Worm (Caenorhabditis elegans) whole organism, L2 larva: ENCODE results near the gene cki-1.

Experiments
- R02D3.7 ChIP-seq: fragments of 150-350 bp; optimal IDR thresholded peaks from 2 replicates; lab custom pipeline; 2014; ENCODE audit warnings: missing biosample characterization, missing genetic modification characterization
- Y55F3AM.14 ChIP-seq: fragments of 200-800 bp; sonication (Bioruptor generic); optimal IDR thresholded peaks from 2 replicates; lab custom pipeline; 2018; ENCODE audit warnings: mild to moderate bottlenecking, missing genetic modification characterization, missing compliant biosample characterization
- alr-1 ChIP-seq: fragments of 150-350 bp; optimal IDR thresholded peaks from 2 replicates; lab custom pipeline; 2014; ENCODE audit warnings: missing biosample characterization, missing genetic modification characterization
- aly-2 ChIP-seq: fragments of 150-350 bp; optimal IDR thresholded peaks from 2 replicates; lab custom pipeline; 2014; ENCODE audit warnings: missing biosample characterization, missing genetic modification characterization
- ama-1 ChIP-seq: fragments of 150-350 bp; optimal IDR thresholded peaks from 2 replicates; lab custom pipeline; 2018; ENCODE audit warnings: inconsistent platforms
- blmp-1 ChIP-seq: sonication (generic microtip); optimal IDR thresholded peaks from 2 replicates; lab custom pipeline; 2017; ENCODE audit warnings: missing genetic modification characterization, mild to moderate bottlenecking, missing compliant biosample characterization, antibody characterized with exemption, moderate library complexity; ENCODE audit not compliant: insufficient read depth
- egl-27 ChIP-seq: sonication (generic microtip); optimal IDR thresholded peaks from 3 replicates; lab custom pipeline; 2017; ENCODE audit warnings: missing biosample characterization, missing genetic modification reagents, missing genetic modification characterization
- elt-1 ChIP-seq: fragments of 150-350 bp; optimal IDR thresholded peaks from 2 replicates; lab custom pipeline; 2014; ENCODE audit warnings: missing biosample characterization, missing genetic modification characterization
- elt-3 ChIP-seq: sonication (generic microtip); optimal IDR thresholded peaks from 2 replicates; lab custom pipeline; 2017; ENCODE audit warnings: missing biosample characterization, missing genetic modification characterization
- fos-1 ChIP-seq: fragments of 150-350 bp; optimal IDR thresholded peaks from 2 replicates; lab custom pipeline; 2014; ENCODE audit warnings: missing biosample characterization, missing genetic modification characterization
- gmeb-1 ChIP-seq: fragments of 150-350 bp; optimal IDR thresholded peaks from 2 replicates; lab custom pipeline; 2014; ENCODE audit warnings: missing biosample characterization, missing genetic modification characterization
- lin-11 ChIP-seq: fragments of 150-350 bp; sonication (generic microtip); optimal IDR thresholded peaks from 2 replicates; lab custom pipeline; 2014; ENCODE audit warnings: missing biosample characterization, missing genetic modification characterization, inconsistent platforms, mixed read lengths
- lin-39 ChIP-seq: fragments of 150-350 bp; optimal IDR thresholded peaks from 2 replicates; lab custom pipeline; 2014; ENCODE audit warnings: missing biosample characterization, missing genetic modification reagents, missing genetic modification characterization
- lsy-2 ChIP-seq, 2 experiments: fragments of 150-350 bp in 1 of 2; sonication (generic microtip) in 1 of 2; optimal IDR thresholded peaks; 2 replicates each; lab custom pipeline; 2014 to 2017; ENCODE audit warnings: missing biosample characterization in 2 of 2, missing genetic modification characterization in 2 of 2
- mab-5 ChIP-seq: fragments of 150-350 bp; optimal IDR thresholded peaks from 2 replicates; lab custom pipeline; 2014; ENCODE audit warnings: missing biosample characterization, missing genetic modification characterization
- mdl-1 ChIP-seq, 2 experiments: fragments of 150-350 bp in 1 of 2; sonication (generic microtip) in 1 of 2; optimal IDR thresholded peaks; 2 replicates each; lab custom pipeline; 2017; ENCODE audit warnings: missing biosample characterization in 2 of 2, missing genetic modification characterization in 2 of 2
- nhr-11 ChIP-seq: fragments of 150-350 bp; optimal IDR thresholded peaks from 2 replicates; lab custom pipeline; 2014; ENCODE audit warnings: missing biosample characterization, missing genetic modification characterization
- nhr-12 ChIP-seq: fragments of 150-350 bp; optimal IDR thresholded peaks from 2 replicates; lab custom pipeline; 2014; ENCODE audit warnings: missing biosample characterization, missing genetic modification characterization
- nhr-129 ChIP-seq: fragments of 150-350 bp; optimal IDR thresholded peaks from 2 replicates; lab custom pipeline; 2014; ENCODE audit warnings: missing biosample characterization, missing genetic modification characterization
- nhr-21 ChIP-seq: fragments of 150-350 bp; optimal IDR thresholded peaks from 2 replicates; lab custom pipeline; 2014; ENCODE audit warnings: missing biosample characterization, missing genetic modification characterization
- nhr-23 ChIP-seq: fragments of 150-350 bp; optimal IDR thresholded peaks from 2 replicates; lab custom pipeline; 2014; ENCODE audit warnings: missing biosample characterization, missing genetic modification reagents, missing genetic modification characterization
- nhr-25 ChIP-seq: fragments of 150-350 bp; sonication (generic microtip); optimal IDR thresholded peaks from 3 replicates; lab custom pipeline; 2014; ENCODE audit warnings: missing biosample characterization, missing genetic modification characterization
- nhr-77 ChIP-seq: fragments of 150-350 bp; optimal IDR thresholded peaks from 2 replicates; lab custom pipeline; 2014; ENCODE audit warnings: missing biosample characterization, missing genetic modification characterization
- peb-1 ChIP-seq: fragments of 150-350 bp; optimal IDR thresholded peaks from 2 replicates; lab custom pipeline; 2014; ENCODE audit warnings: missing biosample characterization, missing genetic modification characterization
- sem-4 ChIP-seq: fragments of 150-350 bp; optimal IDR thresholded peaks from 2 replicates; lab custom pipeline; 2014; ENCODE audit warnings: missing biosample characterization, missing genetic modification reagents, missing genetic modification characterization
- skn-1 ChIP-seq: sonication (generic microtip); optimal IDR thresholded peaks from 2 replicates; lab custom pipeline; 2017; ENCODE audit warnings: missing biosample characterization, missing genetic modification characterization
- sma-3 ChIP-seq: sonication (generic microtip); optimal IDR thresholded peaks from 2 replicates; lab custom pipeline; 2016; ENCODE audit warnings: missing genetic modification reagents, missing genetic modification characterization, missing compliant biosample characterization
- sma-9 ChIP-seq, 2 experiments: fragments of 150-350 bp in 1 of 2; sonication (generic microtip) in 1 of 2; optimal IDR thresholded peaks; 2 replicates each; lab custom pipeline; 2014 to 2016; ENCODE audit warnings: missing genetic modification characterization in 2 of 2, mild to moderate bottlenecking in 1 of 2, missing biosample characterization in 1 of 2, missing compliant biosample characterization in 1 of 2, missing genetic modification reagents in 1 of 2, moderate library complexity in 1 of 2
- unc-55 ChIP-seq: fragments of 150-350 bp; sonication (generic microtip); optimal IDR thresholded peaks from 3 replicates; lab custom pipeline; 2014; ENCODE audit warnings: missing biosample characterization, missing genetic modification reagents, missing genetic modification characterization
- zag-1 ChIP-seq: fragments of 150-350 bp; optimal IDR thresholded peaks from 2 replicates; lab custom pipeline; 2014; ENCODE audit warnings: missing biosample characterization, missing genetic modification characterization
- ztf-1 ChIP-seq: fragments of 200-800 bp; sonication (Bioruptor generic); conservative IDR thresholded peaks from 2 replicates; pipeline ENCODE4 v1.3.6; 2022; ENCODE audit warnings: missing genetic modification characterization, missing compliant biosample characterization
- ztf-11 ChIP-seq: sonication (generic microtip); optimal IDR thresholded peaks from 2 replicates; lab custom pipeline; 2017; ENCODE audit warnings: missing biosample characterization, missing genetic modification characterization

cki-1 gene

ce11 chrII:7770253-7770652 is 40.8 kb upstream of the cki-1 start:
- TF ChIP-seq nhr-25 (no peak), skn-1 (no peak), gmeb-1 (tag; lab: Kevin White, UChicago) (no peak), lin-39 (tag; lab: Kevin White, UChicago) (no peak), sem-4 (no peak), unc-55 (no peak), zag-1 (no peak), nhr-11 (no peak), mdl-1 (tag; optimal IDR thresholded peaks at IDR 0.05; lab: Kevin White, UChicago) (no peak), peb-1 (tag; lab: Kevin White, UChicago) (no peak), lsy-2 (tag; optimal IDR thresholded peaks at IDR 0.05; lab: Kevin White, UChicago) (no peak), sma-9 (GFP tag; optimal IDR thresholded peaks at IDR 0.05; lab: Kevin White, UChicago) (no peak), sma-9 (tag; optimal IDR thresholded peaks at IDR 0.05; lab: Kevin White, UChicago) (no peak), nhr-129 (no peak), elt-1 (no peak)

- TF ChIP-seq nhr-12 (no peak), lin-11 (no peak), fos-1 (tag; lab: Kevin White, UChicago) (no peak), gmeb-1 (tag; lab: Kevin White, UChicago) (no peak), lsy-2 (tag; optimal IDR thresholded peaks at IDR 0.05; lab: Kevin White, UChicago) (no peak), nhr-23 (tag; lab: Kevin White, UChicago) (no peak), zag-1 (no peak), sma-9 (GFP tag; optimal IDR thresholded peaks at IDR 0.05; lab: Kevin White, UChicago) (no peak), sma-9 (tag; optimal IDR thresholded peaks at IDR 0.05; lab: Kevin White, UChicago) (no peak), egl-27 (no peak), elt-3 (tag; lab: Kevin White, UChicago) (no peak), ama-1 (lab: Kevin White, UChicago) (no peak), alr-1 (tag; lab: Kevin White, UChicago) (no peak), ztf-1 (no peak), Y55F3AM.14 (GFP tag; lab: Kevin White, UChicago) (no peak), mab-5 (tag; lab: Kevin White, UChicago) (no peak), sma-3 (GFP tag; lab: Kevin White, UChicago) (no peak), ztf-11 (no peak), unc-55 (no peak), nhr-77 (no peak), nhr-129 (no peak)
These were observed 39.1 kb upstream of the cki-1 start, which contains the start of gene C06A8.8 for ce11 chrII:7771917-7772316. C06A8.8 (minus strand) TSS chrII:7772017.

ce11 chrII:7772411-7772810 is 38.6 kb upstream of the cki-1 start, which contains the start of gene C06A8.6:
C06A8.6 (plus strand) TSS chrII:7772499.
- no peak for TF ChIP-seq fos-1 (tag; lab: Kevin White, UChicago)
- no peak for TF ChIP-seq lsy-2 (tag; optimal IDR thresholded peaks at IDR 0.05; lab: Kevin White, UChicago)
- TF ChIP-seq elt-3 (tag; lab: Kevin White, UChicago) = no peak
- no peak for TF ChIP-seq blmp-1 (tag; lab: Kevin White, UChicago)
- TF ChIP-seq peb-1 (tag; lab: Kevin White, UChicago) = no peak
- no peak for TF ChIP-seq gmeb-1 (tag; lab: Kevin White, UChicago)
- no peak for TF ChIP-seq alr-1 (tag; lab: Kevin White, UChicago)
- no peak for TF ChIP-seq R02D3.7 (tag; lab: Kevin White, UChicago)
- no peak for TF ChIP-seq nhr-23 (tag; lab: Kevin White, UChicago)
- no peak for TF ChIP-seq skn-1
- no peak for TF ChIP-seq nhr-21 (tag; lab: Kevin White, UChicago)

- TF ChIP-seq nhr-25 (peak; percentile 33), unc-55 (no peak), sma-3 (GFP tag; lab: Kevin White, UChicago) (peak; percentile 20)
These were observed 37.5 kb upstream of the cki-1 start for ce11 chrII:7773427-7773993.

- TF ChIP-seq nhr-25 (peak; percentile 21), aly-2 (tag; lab: Kevin White, UChicago) (no peak)
These were observed 34.8 kb upstream of the cki-1 start for ce11 chrII:7776232-7776631.
